Fruit fly (Drosophila melanogaster): ENCODE measurements around the gene Brd8.

The Brd8 gene

dm6 chr3R:29204612-29205480 is 18.4 kb upstream of the Brd8 start (continued):
- TF ChIP-seq zfh1 (GFP tag; IDR thresholded peaks at IDR 0.05): peak; percentile 85
- TF ChIP-seq lmd (GFP tag; IDR thresholded peaks at IDR 0.05): peak; percentile 82
- peak; percentile 62 for TF ChIP-seq tx (GFP tag; optimal IDR thresholded peaks at IDR 0.05)
- TF ChIP-seq fu2 (GFP tag; optimal IDR thresholded peaks at IDR 0.05): no peak
- peak; percentile 87 for TF ChIP-seq CG17361 (GFP tag; IDR thresholded peaks at IDR 0.05)
- TF ChIP-seq her (GFP tag; optimal IDR thresholded peaks at IDR 0.05): peak; percentile 58
- TF ChIP-seq nerfin-1 (tag; optimal IDR thresholded peaks at IDR 0.05): peak; percentile 72
- TF ChIP-seq tna (GFP tag; IDR thresholded peaks at IDR 0.05; ENCODE audit: partially characterized antibody): no peak
- TF ChIP-seq Stat92E (GFP tag; optimal IDR thresholded peaks at IDR 0.05): no peak
- peak; percentile 63 for TF ChIP-seq CG12659 (GFP tag; optimal IDR thresholded peaks at IDR 0.05)
- peak in 1 of 3 experiments; percentile 80 for TF ChIP-seq lola (GFP tag; optimal IDR thresholded peaks at IDR 0.05)
- TF ChIP-seq tll (GFP tag; optimal IDR thresholded peaks at IDR 0.05): no peak
- TF ChIP-seq CG10543 (GFP tag; optimal IDR thresholded peaks at IDR 0.05): no peak
- TF ChIP-seq tio (GFP tag; optimal IDR thresholded peaks at IDR 0.05): peak; percentile 41
- TF ChIP-seq fd64A (GFP tag; optimal IDR thresholded peaks at IDR 0.05): peak; percentile 79
- TF ChIP-seq CG12744 (GFP tag; optimal IDR thresholded peaks at IDR 0.05): no peak
- peak; percentile 76 for TF ChIP-seq lab (GFP tag; optimal IDR thresholded peaks at IDR 0.05)
- TF ChIP-seq CG2712 (tag; optimal IDR thresholded peaks at IDR 0.05): peak; percentile 86
- TF ChIP-seq CkIIα-i1 (GFP tag; IDR thresholded peaks at IDR 0.05): no peak
- no peak for TF ChIP-seq pzg (GFP tag; optimal IDR thresholded peaks at IDR 0.05)
- TF ChIP-seq CG14050 (GFP tag; IDR thresholded peaks at IDR 0.05): peak; percentile 72
- peak; percentile 30 for TF ChIP-seq pros (GFP tag; optimal IDR thresholded peaks at IDR 0.05)
- peak; percentile 69 for TF ChIP-seq gsb-n (tag; optimal IDR thresholded peaks at IDR 0.05)
- peak; percentile 12 for TF ChIP-seq CG14965 (GFP tag; optimal IDR thresholded peaks at IDR 0.05; ENCODE audit: borderline replicate concordance)
- TF ChIP-seq CG15479 (GFP tag; optimal IDR thresholded peaks at IDR 0.05): no peak
- TF ChIP-seq Six4 (GFP tag; optimal IDR thresholded peaks at IDR 0.05): peak; percentile 80
- no peak for TF ChIP-seq CG18011 (GFP tag; optimal IDR thresholded peaks at IDR 0.05)
- peak; percentile 47 for TF ChIP-seq CG17802 (tag; optimal IDR thresholded peaks at IDR 0.05)
- peak; percentile 60 for TF ChIP-seq pb (GFP tag; optimal IDR thresholded peaks at IDR 0.05)
- TF ChIP-seq onecut (GFP tag; IDR thresholded peaks at IDR 0.05): peak; percentile 72
- TF ChIP-seq Jarid2 (GFP tag; optimal IDR thresholded peaks at IDR 0.05): peak; percentile 42
- TF ChIP-seq ato (GFP tag; IDR thresholded peaks at IDR 0.05; ENCODE audit: partially characterized antibody): no peak
- peak; percentile 79 for TF ChIP-seq Rx (GFP tag; IDR thresholded peaks at IDR 0.05)
- no peak for TF ChIP-seq zfh2 (GFP tag; optimal IDR thresholded peaks at IDR 0.05)
- peak; percentile 44 for TF ChIP-seq CG4328 (GFP tag; optimal IDR thresholded peaks at IDR 0.05)
- no peak for TF ChIP-seq CG7987 (GFP tag; optimal IDR thresholded peaks at IDR 0.05)
- TF ChIP-seq bab2 (GFP tag; optimal IDR thresholded peaks at IDR 0.05): peak; percentile 74
- peak; percentile 55 for TF ChIP-seq slp2 (GFP tag; optimal IDR thresholded peaks at IDR 0.05)
- peak; percentile 79 for TF ChIP-seq CG16863 (GFP tag; optimal IDR thresholded peaks at IDR 0.05)
- peak; percentile 53 for TF ChIP-seq NC2α (GFP tag; optimal IDR thresholded peaks at IDR 0.05)
- TF ChIP-seq CG13287 (GFP tag; IDR thresholded peaks at IDR 0.05; ENCODE audit: partially characterized antibody): no peak
- TF ChIP-seq CG4707 (GFP tag; optimal IDR thresholded peaks at IDR 0.05): peak; percentile 65
- peak; percentile 80 for TF ChIP-seq tin (GFP tag; optimal IDR thresholded peaks at IDR 0.05)
- TF ChIP-seq Side (GFP tag; optimal IDR thresholded peaks at IDR 0.05): peak; percentile 71
- TF ChIP-seq CG1529 (GFP tag; optimal IDR thresholded peaks at IDR 0.05): peak; percentile 80
- peak; percentile 51 for TF ChIP-seq CG18619 (GFP tag; optimal IDR thresholded peaks at IDR 0.05)
- TF ChIP-seq CG15696 (tag; optimal IDR thresholded peaks at IDR 0.05): peak; percentile 51
